Fruit fly (Drosophila melanogaster) whole organism, wandering third instar larva: Measurements from ENCODE around the gene CG43954.

Experiments
- CG32264 ChIP-seq: fragments of 200-800 bp; sonication (Bioruptor generic); optimal IDR thresholded peaks from 2 replicates; lab custom pipeline; 2016; ENCODE audit warnings: missing biosample characterization, missing genetic modification characterization
- CG9705 ChIP-seq: fragments of 200-800 bp; sonication (Bioruptor generic); optimal IDR thresholded peaks from 2 replicates; lab custom pipeline; 2018; ENCODE audit warnings: missing biosample characterization, mild to moderate bottlenecking, missing genetic modification characterization
- br ChIP-seq: fragments of 200-800 bp; sonication (Bioruptor generic); optimal IDR thresholded peaks from 2 replicates; lab custom pipeline; 2016; ENCODE audit warnings: missing biosample characterization, missing genetic modification characterization
- tai ChIP-seq: sonication (Bioruptor generic); optimal IDR thresholded peaks from 2 replicates; lab custom pipeline; 2016; ENCODE audit warnings: missing biosample characterization, missing genetic modification characterization

- TF ChIP-seq CG9705 (GFP tag; lab: Kevin White, UChicago) (no peak), tai (GFP tag; lab: Kevin White, UChicago) (no peak), CG32264 (GFP tag; lab: Kevin White, UChicago) (no peak), br (GFP tag; lab: Kevin White, UChicago) (no peak)
These were observed 72.7 kb downstream of the CG43954 start for dm6 chr3L:16638639-16639388.
